Fruit fly (Drosophila melanogaster): ENCODE data around the gene Aldh7A1.

Aldh7A1 gene

dm6 chr3L:19261213-19261612 is 7.5 kb downstream of the Aldh7A1 start, which contains the start of gene Bet1:
Gene Bet1, plus strand, starts transcription at chr3L:19261394.
- TF ChIP-seq grau (tag; optimal IDR thresholded peaks at IDR 0.05) (peak; percentile 7), CG9797 (GFP tag; optimal IDR thresholded peaks at IDR 0.05) (peak; percentile 48), trem (tag; optimal IDR thresholded peaks at IDR 0.05) (peak; percentile 21), CG4360 (GFP tag; IDR thresholded peaks at IDR 0.05) (no peak), lmd (GFP tag; IDR thresholded peaks at IDR 0.05) (peak; percentile 37; the same call in 1 of the 2 replicates), Dfd (GFP tag; optimal IDR thresholded peaks at IDR 0.05) (no peak), NfI (GFP tag; optimal IDR thresholded peaks at IDR 0.05) (peak; percentile 25), CG10209 (GFP tag; optimal IDR thresholded peaks at IDR 0.05) (peak; percentile 13), Xrp1 (GFP tag; IDR thresholded peaks at IDR 0.05) (peak; percentile 33; the same call in 1 of the 2 replicates), E2f2 (GFP tag; IDR thresholded peaks at IDR 0.05) (0 out of 2 replicates have a peak, but pooled peaks have one; percentile 20), bbx (GFP tag; IDR thresholded peaks at IDR 0.05; ENCODE audit: partially characterized antibody) (0 out of 2 replicates have a peak, but pooled peaks have one; percentile 21), prd (optimal IDR thresholded peaks at IDR 0.05) (no peak), prd (GFP tag; IDR thresholded peaks at IDR 0.05) (peak; percentile 34; the same call in 1 of the 3 replicates), CG6272 (GFP tag; IDR thresholded peaks at IDR 0.05) (peak; percentile 50; the same call in 1 of the 2 replicates), slbo (GFP tag; IDR thresholded peaks at IDR 0.05) (peak; percentile 58), CG4617 (GFP tag; optimal IDR thresholded peaks at IDR 0.05; ENCODE audit: borderline replicate concordance) (peak; percentile 20), Dp (GFP tag; optimal IDR thresholded peaks at IDR 0.05) (peak; percentile 16), CG32532 (GFP tag; IDR thresholded peaks at IDR 0.05) (peak; percentile 55; the same call in 1 of the 2 replicates), CG8290 (GFP tag; optimal IDR thresholded peaks at IDR 0.05) (no peak), CG8290 (tag; optimal IDR thresholded peaks at IDR 0.05) (peak in 1 of 2 experiments; percentile 4), CG4404 (GFP tag; IDR thresholded peaks at IDR 0.05) (peak; percentile 24; the same call in 1 of the 2 replicates), H2.0 (GFP tag; IDR thresholded peaks at IDR 0.05) (peak; percentile 40; the same call in 1 of the 2 replicates), pan (optimal IDR thresholded peaks at IDR 0.05) (no peak), pan (GFP tag; optimal IDR thresholded peaks at IDR 0.05 in 1 of 2, IDR thresholded peaks at IDR 0.05 in 1 of 2) (peak in 1 of 2 experiments; percentile 41), CG16779 (GFP tag; IDR thresholded peaks at IDR 0.05) (no peak), Med (GFP tag) (peak; percentile 55), pzg (GFP tag; optimal IDR thresholded peaks at IDR 0.05) (peak; percentile 34), CG9932 (GFP tag; IDR thresholded peaks at IDR 0.05) (peak; percentile 50), chn (GFP tag; optimal IDR thresholded peaks at IDR 0.05) (no peak), CG17612 (GFP tag; IDR thresholded peaks at IDR 0.05) (no peak), CG10147 (GFP tag; optimal IDR thresholded peaks at IDR 0.05) (peak; percentile 0), HLH3B (GFP tag; IDR thresholded peaks at IDR 0.05) (no peak), CG15269 (tag; optimal IDR thresholded peaks at IDR 0.05) (peak; percentile 6), ci (GFP tag; IDR thresholded peaks at IDR 0.05) (0 out of 3 replicates have a peak, but pooled peaks have one; percentile 38), Optix (GFP tag; IDR thresholded peaks at IDR 0.05) (peak; percentile 38; the same call in 1 of the 3 replicates), MBD-R2 (GFP tag; IDR thresholded peaks at IDR 0.05) (peak; percentile 55), Sox102F (GFP tag; optimal IDR thresholded peaks at IDR 0.05) (peak; percentile 7), CG7357 (GFP tag; IDR thresholded peaks at IDR 0.05) (no peak), Bdp1 (GFP tag; optimal IDR thresholded peaks at IDR 0.05) (no peak), psq (GFP tag; optimal IDR thresholded peaks at IDR 0.05) (no peak), CG17361 (GFP tag; IDR thresholded peaks at IDR 0.05) (peak; percentile 39; the same call in 1 of the 3 replicates), ftz-f1 (GFP tag; optimal IDR thresholded peaks at IDR 0.05) (no peak), gem (tag; optimal IDR thresholded peaks at IDR 0.05) (peak; percentile 20), CG2712 (tag; optimal IDR thresholded peaks at IDR 0.05) (peak; percentile 34), CG2678 (tag; optimal IDR thresholded peaks at IDR 0.05) (no peak), CG6765 (GFP tag; optimal IDR thresholded peaks at IDR 0.05) (no peak), Usf (GFP tag; optimal IDR thresholded peaks at IDR 0.05) (peak; percentile 11), Hmx (GFP tag; optimal IDR thresholded peaks at IDR 0.05) (no peak), Rx (GFP tag; IDR thresholded peaks at IDR 0.05) (no peak), zen (tag; optimal IDR thresholded peaks at IDR 0.05) (peak; percentile 20), NFAT (GFP tag; IDR thresholded peaks at IDR 0.05) (peak; percentile 14; the same call in 1 of the 2 replicates), CG11696 (GFP tag; IDR thresholded peaks at IDR 0.05) (no peak)

Measured in whole organism, embryonic.